Fruit fly (Drosophila melanogaster) whole organism, embryonic: Measurements from ENCODE around the gene CG44329.

Source experiments
- Aef1 ChIP-seq: fragments of 200-800 bp; sonication (Bioruptor generic); IDR thresholded peaks from 3 replicates; pipeline ENCODE4 v1.3.6; 2022; ENCODE audit warnings: missing biosample characterization, missing genetic modification characterization
- C15 ChIP-seq: fragments of 200-800 bp; sonication (Bioruptor generic); IDR thresholded peaks from 3 replicates; pipeline ENCODE4 v1.3.6; 2022; ENCODE audit warnings: missing biosample characterization, missing genetic modification characterization
- CG10147 ChIP-seq: fragments of 200-800 bp; sonication (Bioruptor generic); optimal IDR thresholded peaks from 2 replicates; lab custom pipeline; 2019; ENCODE audit warnings: missing biosample characterization, mild to moderate bottlenecking, missing genetic modification characterization, moderate library complexity
- CG1024 ChIP-seq: fragments of 200-800 bp; sonication (Bioruptor generic); IDR thresholded peaks from 2 replicates; pipeline ENCODE4 v1.3.6; 2022; ENCODE audit warnings: missing biosample characterization, missing genetic modification characterization
- CG11085 ChIP-seq: fragments of 200-800 bp; sonication (Bioruptor generic); IDR thresholded peaks from 2 replicates; pipeline ENCODE4 v1.3.6; 2022; ENCODE audit warnings: missing biosample characterization, missing genetic modification characterization
- CG11696 ChIP-seq: fragments of 200-800 bp; sonication (Bioruptor generic); IDR thresholded peaks from 2 replicates; pipeline ENCODE4 v1.3.6; 2022; ENCODE audit warnings: missing biosample characterization, missing genetic modification characterization
- CG13624 ChIP-seq: fragments of 200-800 bp; sonication (Bioruptor generic); optimal IDR thresholded peaks from 2 replicates; lab custom pipeline; 2016; ENCODE audit warnings: missing biosample characterization, missing genetic modification characterization
- CG14441 ChIP-seq: fragments of 200-800 bp; sonication (Bioruptor generic); IDR thresholded peaks from 2 replicates; pipeline ENCODE4 v1.3.6; 2022; ENCODE audit warnings: missing biosample characterization, missing genetic modification characterization
- CG15073 ChIP-seq: fragments of 200-800 bp; sonication (Bioruptor generic); optimal IDR thresholded peaks from 2 replicates; lab custom pipeline; 2016; ENCODE audit warnings: missing biosample characterization, missing genetic modification characterization
- CG15479 ChIP-seq: fragments of 200-800 bp; sonication (Bioruptor generic); optimal IDR thresholded peaks from 3 replicates; lab custom pipeline; 2019; ENCODE audit warnings: missing biosample characterization, mild to moderate bottlenecking, missing genetic modification characterization, moderate library complexity
- CG15514 ChIP-seq: fragments of 200-800 bp; sonication (Bioruptor generic); optimal IDR thresholded peaks from 3 replicates; lab custom pipeline; 2017; ENCODE audit warnings: missing biosample characterization, missing genetic modification characterization, mild to moderate bottlenecking, moderate library complexity, missing genetic modification reagents
- CG16813 ChIP-seq: fragments of 200-800 bp; sonication (Bioruptor generic); IDR thresholded peaks from 3 replicates; pipeline ENCODE4 v1.3.6; 2022; ENCODE audit warnings: missing biosample characterization, missing genetic modification characterization; ENCODE audit not compliant: partially characterized antibody
- CG2712 ChIP-seq: fragments of 200-800 bp; optimal IDR thresholded peaks from 3 replicates; lab custom pipeline; 2019; ENCODE audit warnings: missing biosample characterization, mild to moderate bottlenecking, missing genetic modification characterization, moderate library complexity
- CG32767 ChIP-seq: fragments of 200-800 bp; sonication (Bioruptor generic); IDR thresholded peaks from 2 replicates; pipeline ENCODE4 v1.3.6; 2022; ENCODE audit warnings: missing biosample characterization, missing genetic modification characterization
- CG34224 ChIP-seq: fragments of 200-800 bp; sonication (Bioruptor generic); IDR thresholded peaks from 3 replicates; pipeline ENCODE4 v1.3.6; 2022; ENCODE audit warnings: missing biosample characterization, missing genetic modification characterization; ENCODE audit not compliant: partially characterized antibody
- CG34422 ChIP-seq: fragments of 200-800 bp; sonication (Bioruptor generic); IDR thresholded peaks from 3 replicates; pipeline ENCODE4 v1.3.6; 2022; ENCODE audit warnings: missing biosample characterization, missing genetic modification characterization
- CG4404 ChIP-seq: fragments of 200-800 bp; sonication (Bioruptor generic); IDR thresholded peaks from 2 replicates; pipeline ENCODE4 v1.3.6; 2022; ENCODE audit warnings: missing biosample characterization, missing genetic modification characterization
- CG4424 ChIP-seq: fragments of 200-800 bp; sonication (Bioruptor generic); optimal IDR thresholded peaks from 3 replicates; lab custom pipeline; 2016; ENCODE audit warnings: missing biosample characterization, missing genetic modification characterization
- CG4820 ChIP-seq: fragments of 200-800 bp; sonication (Bioruptor generic); optimal IDR thresholded peaks from 3 replicates; lab custom pipeline; 2016; ENCODE audit warnings: missing biosample characterization, missing genetic modification characterization
- CG5245 ChIP-seq: fragments of 200-800 bp; sonication (Bioruptor generic); optimal IDR thresholded peaks from 3 replicates; lab custom pipeline; 2016; ENCODE audit warnings: missing biosample characterization, missing genetic modification characterization
- CG7556 ChIP-seq: fragments of 200-800 bp; sonication (Bioruptor generic); optimal IDR thresholded peaks from 2 replicates; lab custom pipeline; 2017; ENCODE audit warnings: missing biosample characterization, mild to moderate bottlenecking, missing genetic modification characterization
- CG7987 ChIP-seq: fragments of 200-800 bp; sonication (Bioruptor generic); optimal IDR thresholded peaks from 2 replicates; lab custom pipeline; 2018; ENCODE audit warnings: missing biosample characterization, mild to moderate bottlenecking, missing genetic modification characterization, moderate library complexity
- CHES-1-like ChIP-seq: fragments of 200-800 bp; sonication (Bioruptor generic); optimal IDR thresholded peaks from 2 replicates; lab custom pipeline; 2016; ENCODE audit warnings: missing biosample characterization, missing genetic modification characterization
- D ChIP-seq, 2 experiments: fragments of 200-800 bp in 1 of 2; fragments of >200 bp in 1 of 2; sonication (Bioruptor generic) in 1 of 2; optimal IDR thresholded peaks; 2 replicates in 1 of 2; 3 replicates in 1 of 2; lab custom pipeline; 2017; ENCODE audit warnings: mild to moderate bottlenecking in 1 of 2, missing biosample characterization in 1 of 2, missing genetic modification characterization in 1 of 2, missing genetic modification reagents in 1 of 2
- Fer2 ChIP-seq: fragments of 200-800 bp; sonication (Bioruptor generic); optimal IDR thresholded peaks from 2 replicates; lab custom pipeline; 2018; ENCODE audit warnings: missing biosample characterization, mild to moderate bottlenecking, missing genetic modification characterization, moderate library complexity
- PHDP ChIP-seq: fragments of 200-800 bp; sonication (Bioruptor generic); optimal IDR thresholded peaks from 3 replicates; lab custom pipeline; 2018; ENCODE audit warnings: missing biosample characterization, mild to moderate bottlenecking, missing genetic modification characterization, moderate library complexity
- Scr ChIP-seq: fragments of 200-800 bp; sonication (Bioruptor generic); IDR thresholded peaks from 2 replicates; pipeline ENCODE4 v1.3.6; 2022; ENCODE audit warnings: missing biosample characterization, missing genetic modification characterization; ENCODE audit not compliant: partially characterized antibody
- Stat92E ChIP-seq, 3 experiments: fragments of >200 bp in 2 of 3; fragments of 200-800 bp in 1 of 3; sonication (Bioruptor generic) in 1 of 3; optimal IDR thresholded peaks; 2 replicates each; lab custom pipeline; 2017 to 2019; ENCODE audit warnings: missing biosample characterization in 3 of 3, missing genetic modification characterization in 3 of 3, mild to moderate bottlenecking in 1 of 3, moderate library complexity in 1 of 3
- Trl ChIP-seq, 3 experiments: fragments of >200 bp in 2 of 3; fragments of 200-800 bp in 1 of 3; sonication (Bioruptor generic) in 1 of 3; optimal IDR thresholded peaks; 2 replicates in 1 of 3; 3 replicates in 2 of 3; lab custom pipeline; 2016 to 2017; ENCODE audit warnings: missing biosample characterization in 1 of 3, missing genetic modification characterization in 1 of 3
- ase ChIP-seq: fragments of 200-800 bp; sonication (Bioruptor generic); IDR thresholded peaks from 3 replicates; pipeline ENCODE4 v1.3.6; 2022; ENCODE audit warnings: missing biosample characterization, missing genetic modification characterization
- az2 ChIP-seq: fragments of 200-800 bp; sonication (Bioruptor generic); optimal IDR thresholded peaks from 3 replicates; lab custom pipeline; 2016; ENCODE audit warnings: missing biosample characterization, missing genetic modification characterization
- chif ChIP-seq, 2 experiments: fragments of 200-800 bp; sonication (Bioruptor generic); optimal IDR thresholded peaks; 3 replicates each; lab custom pipeline; 2016; ENCODE audit warnings: missing biosample characterization in 2 of 2, missing genetic modification characterization in 2 of 2
- chinmo ChIP-seq: fragments of 200-800 bp; sonication (Bioruptor generic); IDR thresholded peaks from 4 replicates; pipeline ENCODE4 v1.3.6; 2022; ENCODE audit warnings: missing biosample characterization, missing genetic modification characterization; ENCODE audit not compliant: partially characterized antibody
- crol ChIP-seq: fragments of 200-800 bp; sonication (Bioruptor generic); IDR thresholded peaks from 2 replicates; pipeline ENCODE4 v1.3.6; 2022; ENCODE audit warnings: missing biosample characterization, missing genetic modification characterization
- da ChIP-seq: fragments of 200-800 bp; sonication (Bioruptor generic); optimal IDR thresholded peaks from 2 replicates; lab custom pipeline; 2016; ENCODE audit warnings: missing biosample characterization, missing genetic modification characterization
- esg ChIP-seq: fragments of 200-800 bp; sonication (Bioruptor generic); conservative IDR thresholded peaks from 2 replicates; pipeline ENCODE4 v1.3.6; 2022; ENCODE audit warnings: missing biosample characterization, missing genetic modification characterization
- her ChIP-seq: fragments of 200-800 bp; sonication (Bioruptor generic); optimal IDR thresholded peaks from 2 replicates; lab custom pipeline; 2016; ENCODE audit warnings: missing biosample characterization, missing genetic modification characterization
- jigr1 ChIP-seq: fragments of 200-800 bp; sonication (Bioruptor generic); IDR thresholded peaks from 3 replicates; pipeline ENCODE4 v1.3.6; 2022; ENCODE audit warnings: missing biosample characterization, missing genetic modification characterization
- jing ChIP-seq: fragments of 200-800 bp; sonication (Bioruptor generic); optimal IDR thresholded peaks from 2 replicates; lab custom pipeline; 2018; ENCODE audit warnings: missing biosample characterization, mild to moderate bottlenecking, missing genetic modification characterization
- nerfin-1 ChIP-seq: fragments of 200-800 bp; sonication (Bioruptor generic); optimal IDR thresholded peaks from 3 replicates; lab custom pipeline; 2019; ENCODE audit warnings: missing biosample characterization, mild to moderate bottlenecking, missing genetic modification characterization, moderate library complexity
- odd ChIP-seq: fragments of 200-800 bp; sonication (Bioruptor generic); optimal IDR thresholded peaks from 2 replicates; lab custom pipeline; 2017; ENCODE audit warnings: missing biosample characterization, mild to moderate bottlenecking, missing genetic modification characterization
- p53 ChIP-seq: fragments of 200-800 bp; sonication (Bioruptor generic); optimal IDR thresholded peaks from 2 replicates; lab custom pipeline; 2016; ENCODE audit warnings: missing biosample characterization, missing genetic modification characterization
- pzg ChIP-seq: fragments of 200-800 bp; sonication (Bioruptor generic); optimal IDR thresholded peaks from 3 replicates; lab custom pipeline; 2018; ENCODE audit warnings: missing biosample characterization, mild to moderate bottlenecking, missing genetic modification characterization, moderate library complexity
- sr ChIP-seq: fragments of 200-800 bp; sonication (Bioruptor generic); IDR thresholded peaks from 3 replicates; pipeline ENCODE4 v1.3.6; 2022; ENCODE audit warnings: missing biosample characterization, missing genetic modification characterization
- toy ChIP-seq: fragments of 200-800 bp; sonication (Bioruptor generic); IDR thresholded peaks from 2 replicates; pipeline ENCODE4 v1.3.6; 2022; ENCODE audit warnings: missing biosample characterization, missing genetic modification characterization
- tup ChIP-seq: fragments of 200-800 bp; sonication (Bioruptor generic); optimal IDR thresholded peaks from 2 replicates; lab custom pipeline; 2016; ENCODE audit warnings: missing biosample characterization, mild to moderate bottlenecking, missing genetic modification characterization, moderate library complexity
- zen ChIP-seq: fragments of 200-800 bp; sonication (Bioruptor generic); optimal IDR thresholded peaks from 3 replicates; lab custom pipeline; 2018; ENCODE audit warnings: missing biosample characterization, mild to moderate bottlenecking, missing genetic modification characterization, moderate library complexity

Gene CG44329

dm6 chrX:5764001-5764892 is 48.5 kb downstream of the CG44329 start, which contains the start of the genes MAPk-Ak2 and CG42699 (continued):
- TF ChIP-seq CG7987 (GFP tag; lab: Kevin White, UChicago) (peak; percentile 95), Fer2 (tag; lab: Kevin White, UChicago) (peak; percentile 67), CG14441 (GFP tag; lab: Robert Waterston, UW) (peak; percentile 56; the same call in 1 of the 2 replicates), esg (no peak), CG11085 (GFP tag; lab: Robert Waterston, UW) (peak; percentile 59; the same call in 1 of the 2 replicates), pzg (peak; percentile 77), CG4820 (GFP tag; lab: Kevin White, UChicago) (peak; percentile 43), Aef1 (no peak), jigr1 (no peak), crol (GFP tag; lab: Robert Waterston, UW) (no peak), CG5245 (GFP tag; lab: Kevin White, UChicago) (peak; percentile 67), PHDP (tag; lab: Kevin White, UChicago) (peak; percentile 79), az2 (GFP tag; lab: Kevin White, UChicago) (no peak), ase (GFP tag; lab: Robert Waterston, UW) (no peak), CG10147 (no peak), toy (GFP tag; lab: Robert Waterston, UW) (peak; percentile 40; the same call in 1 of the 2 replicates), odd (GFP tag; lab: Kevin White, UChicago) (peak; percentile 78), CG15514 (GFP tag; lab: Kevin White, UChicago) (peak; percentile 75), chif (GFP tag; optimal IDR thresholded peaks at IDR 0.05; lab: Kevin White, UChicago) (peak; percentile 68 to 69), Scr (GFP tag; lab: Robert Waterston, UW) (peak; percentile 66), CG13624 (GFP tag; lab: Kevin White, UChicago) (peak; percentile 78), chinmo (GFP tag; lab: Robert Waterston, UW) (no peak), zen (tag; lab: Kevin White, UChicago) (peak; percentile 58), nerfin-1 (tag; lab: Kevin White, UChicago) (peak; percentile 94), CG4424 (GFP tag; lab: Kevin White, UChicago) (peak; percentile 51), Stat92E (GFP tag; optimal IDR thresholded peaks at IDR 0.05; lab: Kevin White, UChicago) (peak in 1 of 3 experiments; percentile 82), p53 (GFP tag; lab: Kevin White, UChicago) (peak; percentile 59), CG32767 (GFP tag; lab: Robert Waterston, UW) (no peak), tup (GFP tag; lab: Kevin White, UChicago) (peak; percentile 54), CG15073 (GFP tag; lab: Kevin White, UChicago) (no peak), CHES-1-like (GFP tag; lab: Kevin White, UChicago) (peak; percentile 87), CG1024 (peak; percentile 53; the same call in 1 of the 2 replicates), jing (GFP tag; lab: Kevin White, UChicago) (no peak), CG34224 (peak; percentile 16; the same call in 2 of the 3 replicates), da (GFP tag; lab: Kevin White, UChicago) (peak; percentile 66), CG7556 (GFP tag; lab: Kevin White, UChicago) (peak; percentile 80), CG2712 (peak; percentile 53), sr (GFP tag; lab: Robert Waterston, UW) (peak; percentile 74), Trl (optimal IDR thresholded peaks at IDR 0.05; lab: Kevin White, UChicago) (no peak), Trl (GFP tag; optimal IDR thresholded peaks at IDR 0.05; lab: Kevin White, UChicago) (peak; percentile 91), CG4404 (no peak), D (optimal IDR thresholded peaks at IDR 0.05; lab: Kevin White, UChicago) (no peak), D (GFP tag; optimal IDR thresholded peaks at IDR 0.05; lab: Kevin White, UChicago) (peak; percentile 74), CG34422 (GFP tag; lab: Robert Waterston, UW) (peak; percentile 77; the same call in 1 of the 3 replicates), CG15479 (GFP tag; lab: Kevin White, UChicago) (no peak), CG11696 (peak; percentile 62), C15 (GFP tag; lab: Robert Waterston, UW) (no peak), CG16813 (GFP tag; lab: Robert Waterston, UW) (peak; percentile 70), her (peak; percentile 85)
